Worm (Caenorhabditis elegans): ENCODE measurements around the gene srw-102.

The srw-102 gene

ce11 chrV:1698400-1698799 lies 21.6 kb upstream of the srw-102 start:
- TF ChIP-seq aly-2 (tag; optimal IDR thresholded peaks at IDR 0.05): no peak
- TF ChIP-seq ceh-9 (tag; optimal IDR thresholded peaks at IDR 0.05): no peak
- TF ChIP-seq mdl-1 (tag; optimal IDR thresholded peaks at IDR 0.05): no peak
- no peak for TF ChIP-seq lin-39 (tag; optimal IDR thresholded peaks at IDR 0.05)
- TF ChIP-seq elt-2 (tag; optimal IDR thresholded peaks at IDR 0.05): no peak
- TF ChIP-seq nhr-67 (tag; optimal IDR thresholded peaks at IDR 0.05): no peak

ce11 chrV:1699228-1699795 lies 20.7 kb upstream of the srw-102 start:
- no peak for TF ChIP-seq ceh-82 (tag; optimal IDR thresholded peaks at IDR 0.05)
- TF ChIP-seq egl-5 (tag; optimal IDR thresholded peaks at IDR 0.05): no peak
- TF ChIP-seq unc-62 (GFP tag; optimal IDR thresholded peaks at IDR 0.05): no peak
- no peak for TF ChIP-seq aly-2 (tag; optimal IDR thresholded peaks at IDR 0.05)
- TF ChIP-seq jun-1 (tag; optimal IDR thresholded peaks at IDR 0.05): no peak
- TF ChIP-seq nfya-1 (tag; optimal IDR thresholded peaks at IDR 0.05; ENCODE audit: insufficient read depth): no peak
- TF ChIP-seq ztf-4 (tag; optimal IDR thresholded peaks at IDR 0.05): no peak
- TF ChIP-seq lin-15B (tag; optimal IDR thresholded peaks at IDR 0.05): no peak
- no peak for TF ChIP-seq fkh-2 (tag; optimal IDR thresholded peaks at IDR 0.05)

ce11 chrV:1701584-1702101 lies 18.4 kb upstream of the srw-102 start, which contains the start of gene srw-90:
Gene srw-90 (plus strand): TSS chrV:1702051.
- TF ChIP-seq nhr-77 (tag; optimal IDR thresholded peaks at IDR 0.05) (no peak), nhr-25 (tag; optimal IDR thresholded peaks at IDR 0.05) (no peak), nhr-28 (tag; optimal IDR thresholded peaks at IDR 0.05) (no peak)

ce11 chrV:1708441-1708840 lies 11.6 kb upstream of the srw-102 start, which contains the start of gene srw-99:
Gene srw-99 (plus strand): TSS chrV:1708741.
- TF ChIP-seq tbx-2 (tag; optimal IDR thresholded peaks at IDR 0.05): no peak
- TF ChIP-seq nhr-67 (tag; optimal IDR thresholded peaks at IDR 0.05): no peak
- TF ChIP-seq nhr-43 (tag; optimal IDR thresholded peaks at IDR 0.05; ENCODE audit: poor library complexity, severe bottlenecking): no peak
- TF ChIP-seq nhr-28 (tag; optimal IDR thresholded peaks at IDR 0.05): no peak
- TF ChIP-seq egl-27 (tag; optimal IDR thresholded peaks at IDR 0.05): no peak
- no peak for TF ChIP-seq snpc-4 (tag; optimal IDR thresholded peaks at IDR 0.05)

ce11 chrV:1710909-1711308 lies 9.1 kb upstream of the srw-102 start, which contains the start of gene srw-100:
Gene srw-100 (plus strand): TSS chrV:1711209.
- TF ChIP-seq nfya-1 (tag; optimal IDR thresholded peaks at IDR 0.05; ENCODE audit: insufficient read depth) (no peak), nhr-12 (tag; optimal IDR thresholded peaks at IDR 0.05) (no peak), unc-39 (tag; optimal IDR thresholded peaks at IDR 0.05) (no peak), ceh-9 (tag; optimal IDR thresholded peaks at IDR 0.05) (no peak), aly-2 (tag; optimal IDR thresholded peaks at IDR 0.05) (no peak), elt-2 (tag; optimal IDR thresholded peaks at IDR 0.05) (no peak)

ce11 chrV:1716892-1717291 lies 3.1 kb upstream of the srw-102 start, which contains the start of gene srw-103:
Gene srw-103 (plus strand): TSS chrV:1717192.
- no peak for TF ChIP-seq nhr-76 (tag; optimal IDR thresholded peaks at IDR 0.05)
- no peak for TF ChIP-seq snpc-4 (tag; optimal IDR thresholded peaks at IDR 0.05)
- no peak for TF ChIP-seq hmg-11 (tag; optimal IDR thresholded peaks at IDR 0.05)
- no peak for TF ChIP-seq daf-12 (tag; optimal IDR thresholded peaks at IDR 0.05)
- no peak for TF ChIP-seq egl-27 (tag; optimal IDR thresholded peaks at IDR 0.05)
- no peak for TF ChIP-seq elt-2 (tag; optimal IDR thresholded peaks at IDR 0.05)
- TF ChIP-seq unc-62 (GFP tag; optimal IDR thresholded peaks at IDR 0.05): no peak
- no peak for TF ChIP-seq nhr-23 (tag; optimal IDR thresholded peaks at IDR 0.05)

ce11 chrV:1718232-1718631 lies 1.8 kb upstream of the srw-102 start:
- no peak for TF ChIP-seq zag-1 (tag; optimal IDR thresholded peaks at IDR 0.05)
- no peak for TF ChIP-seq nhr-25 (tag; optimal IDR thresholded peaks at IDR 0.05)
- no peak for TF ChIP-seq mdl-1 (tag; optimal IDR thresholded peaks at IDR 0.05)
- TF ChIP-seq nfya-1 (tag; optimal IDR thresholded peaks at IDR 0.05; ENCODE audit: insufficient read depth): no peak
- no peak for TF ChIP-seq tbx-2 (tag; optimal IDR thresholded peaks at IDR 0.05)
- no peak for TF ChIP-seq fkh-10 (GFP tag; optimal IDR thresholded peaks at IDR 0.05)
- no peak for TF ChIP-seq pha-4 (tag; optimal IDR thresholded peaks at IDR 0.05)

All from whole organism, L3 larva.